Fruit fly (Drosophila melanogaster) whole organism, adult: ENCODE measurements around the gene Sk1.

Experiments
- CG14711 ChIP-seq: fragments of 200-800 bp; sonication (Bioruptor generic); optimal IDR thresholded peaks from 2 replicates; lab custom pipeline; 2018; ENCODE audit warnings: missing biosample characterization, mild to moderate bottlenecking, missing genetic modification characterization, moderate library complexity
- CG5204 ChIP-seq: fragments of 200-800 bp; sonication (Bioruptor generic); optimal IDR thresholded peaks from 2 replicates; lab custom pipeline; 2016; ENCODE audit warnings: missing biosample characterization, missing genetic modification characterization
- CG7045 ChIP-seq: fragments of 200-800 bp; sonication (Bioruptor generic); optimal IDR thresholded peaks from 2 replicates; lab custom pipeline; 2017; ENCODE audit warnings: missing biosample characterization, mild to moderate bottlenecking, missing genetic modification characterization
- Clk ChIP-seq: fragments of 200-800 bp; sonication (Bioruptor generic); optimal IDR thresholded peaks from 2 replicates; lab custom pipeline; 2017; ENCODE audit warnings: missing biosample characterization, missing genetic modification characterization
- Mnt ChIP-seq: fragments of 200-800 bp; sonication (Bioruptor generic); optimal IDR thresholded peaks from 2 replicates; lab custom pipeline; 2016; ENCODE audit warnings: missing biosample characterization, mild to moderate bottlenecking, missing genetic modification characterization
- cic ChIP-seq: fragments of 200-800 bp; sonication (Bioruptor generic); optimal IDR thresholded peaks from 2 replicates; lab custom pipeline; 2017; ENCODE audit warnings: missing biosample characterization, mild to moderate bottlenecking, missing genetic modification characterization, moderate library complexity
- kay ChIP-seq: fragments of 200-800 bp; sonication (Bioruptor generic); peaks from one replicate; lab custom pipeline; 2016; ENCODE audit warnings: missing biosample characterization, missing genetic modification characterization, borderline replicate concordance
- pad ChIP-seq: fragments of 200-800 bp; sonication (Bioruptor generic); optimal IDR thresholded peaks from 3 replicates; lab custom pipeline; 2017; ENCODE audit warnings: missing biosample characterization, missing genetic modification characterization, mild to moderate bottlenecking, moderate library complexity, missing genetic modification reagents

dm6 chrX:11422071-11422470, 20.3 kb upstream of the Sk1 start:
- no peak for TF ChIP-seq Mnt (GFP tag; lab: Kevin White, UChicago)
- no peak for TF ChIP-seq Clk (GFP tag; lab: Kevin White, UChicago)
- TF ChIP-seq pad (GFP tag; lab: Kevin White, UChicago), result no peak
- peak; percentile 14 for TF ChIP-seq kay (GFP tag; lab: Kevin White, UChicago)
- no peak for TF ChIP-seq cic
- TF ChIP-seq CG14711 (tag; lab: Kevin White, UChicago), result no peak
- TF ChIP-seq CG7045, result no peak
- no peak for TF ChIP-seq CG5204 (GFP tag; lab: Kevin White, UChicago)
